Worm (Caenorhabditis elegans) whole organism, mixed stage, embryonic: ENCODE results near the gene nspg-6.

Source experiments
- bed-3 ChIP-seq: fragments of 200-800 bp; sonication (Bioruptor generic); optimal IDR thresholded peaks from 3 replicates; lab custom pipeline; 2018; ENCODE audit warnings: mild to moderate bottlenecking, missing genetic modification characterization, moderate library complexity, missing compliant biosample characterization
- blmp-1 ChIP-seq: fragments of 150-350 bp; optimal IDR thresholded peaks from 2 replicates; lab custom pipeline; 2014; ENCODE audit warnings: missing biosample characterization, missing genetic modification characterization
- ceh-39 ChIP-seq: fragments of 150-350 bp; optimal IDR thresholded peaks from 2 replicates; lab custom pipeline; 2014; ENCODE audit warnings: missing biosample characterization, missing genetic modification characterization
- ces-1 ChIP-seq: fragments of 150-350 bp; optimal IDR thresholded peaks from 2 replicates; lab custom pipeline; 2014; ENCODE audit warnings: missing biosample characterization, missing genetic modification reagents, missing genetic modification characterization
- cnd-1 ChIP-seq: fragments of 200-800 bp; sonication (Bioruptor generic); optimal IDR thresholded peaks from 2 replicates; lab custom pipeline; 2018; ENCODE audit warnings: mild to moderate bottlenecking, missing genetic modification characterization, missing compliant biosample characterization
- elt-1 ChIP-seq: sonication (generic microtip); optimal IDR thresholded peaks from 2 replicates; lab custom pipeline; 2017; ENCODE audit warnings: missing genetic modification characterization, mild to moderate bottlenecking, missing compliant biosample characterization, antibody characterized with exemption, moderate library complexity, borderline replicate concordance; ENCODE audit not compliant: insufficient read depth
- elt-3 ChIP-seq: fragments of 150-350 bp; optimal IDR thresholded peaks from 2 replicates; lab custom pipeline; 2014; ENCODE audit warnings: missing biosample characterization, missing genetic modification characterization
- flh-1 ChIP-seq: fragments of 200-800 bp; sonication (Bioruptor generic); optimal IDR thresholded peaks from 2 replicates; lab custom pipeline; 2018; ENCODE audit warnings: mild to moderate bottlenecking, missing genetic modification characterization, moderate library complexity, missing compliant biosample characterization
- ham-2 ChIP-seq: fragments of 200-800 bp; sonication (Bioruptor generic); optimal IDR thresholded peaks from 2 replicates; lab custom pipeline; 2018; ENCODE audit warnings: mild to moderate bottlenecking, missing genetic modification characterization, missing compliant biosample characterization
- hlh-1 ChIP-seq: fragments of 150-350 bp; optimal IDR thresholded peaks from 2 replicates; lab custom pipeline; 2014; ENCODE audit warnings: missing biosample characterization, missing genetic modification reagents, missing genetic modification characterization
- lin-13 ChIP-seq: fragments of 150-350 bp; optimal IDR thresholded peaks from 2 replicates; lab custom pipeline; 2014; ENCODE audit warnings: missing biosample characterization, missing genetic modification characterization
- lsy-2 ChIP-seq: fragments of 150-350 bp; optimal IDR thresholded peaks from 2 replicates; lab custom pipeline; 2014; ENCODE audit warnings: missing biosample characterization, missing genetic modification characterization
- mep-1 ChIP-seq: fragments of 150-350 bp; optimal IDR thresholded peaks from 2 replicates; lab custom pipeline; 2017; ENCODE audit warnings: missing biosample characterization, missing genetic modification reagents, missing genetic modification characterization, inconsistent platforms
- mls-2 ChIP-seq: sonication (generic microtip); optimal IDR thresholded peaks from 2 replicates; lab custom pipeline; 2016; ENCODE audit warnings: mild to moderate bottlenecking, missing genetic modification characterization, moderate library complexity, missing compliant biosample characterization
- nhr-12 ChIP-seq: fragments of 150-350 bp; optimal IDR thresholded peaks from 2 replicates; lab custom pipeline; 2014; ENCODE audit warnings: missing biosample characterization, missing genetic modification characterization
- nhr-2 ChIP-seq: fragments of 150-350 bp; optimal IDR thresholded peaks from 2 replicates; lab custom pipeline; 2014; ENCODE audit warnings: missing biosample characterization, missing genetic modification characterization
- nhr-237 ChIP-seq: fragments of 150-350 bp; optimal IDR thresholded peaks from 2 replicates; lab custom pipeline; 2014; ENCODE audit warnings: missing biosample characterization, missing genetic modification characterization
- nhr-28 ChIP-seq: fragments of 150-350 bp; optimal IDR thresholded peaks from 2 replicates; lab custom pipeline; 2014; ENCODE audit warnings: missing biosample characterization, missing genetic modification characterization
- nhr-76 ChIP-seq: sonication (generic microtip); optimal IDR thresholded peaks from 2 replicates; lab custom pipeline; 2017; ENCODE audit warnings: missing biosample characterization, missing genetic modification characterization
- pha-4 ChIP-seq: fragments of 150-350 bp; optimal IDR thresholded peaks from 2 replicates; lab custom pipeline; 2018; ENCODE audit warnings: missing biosample characterization, missing genetic modification reagents, missing genetic modification characterization
- sem-2 ChIP-seq: fragments of 200-800 bp; sonication (Bioruptor generic); optimal IDR thresholded peaks from 2 replicates; lab custom pipeline; 2018; ENCODE audit warnings: mild to moderate bottlenecking, missing genetic modification characterization, missing compliant biosample characterization
- sptf-1 ChIP-seq: sonication (generic microtip); optimal IDR thresholded peaks from 2 replicates; lab custom pipeline; 2017; ENCODE audit warnings: mild to moderate bottlenecking, missing genetic modification characterization, moderate library complexity, missing compliant biosample characterization
- tbx-8 ChIP-seq: fragments of 200-800 bp; sonication (Bioruptor generic); optimal IDR thresholded peaks from 2 replicates; lab custom pipeline; 2018; ENCODE audit warnings: mild to moderate bottlenecking, missing genetic modification characterization, moderate library complexity, missing compliant biosample characterization
- unc-120 ChIP-seq: sonication (generic microtip); optimal IDR thresholded peaks from 2 replicates; lab custom pipeline; 2017; ENCODE audit warnings: missing genetic modification characterization, missing compliant biosample characterization; ENCODE audit not compliant: poor library complexity, severe bottlenecking
- unc-39 ChIP-seq: fragments of 150-350 bp; optimal IDR thresholded peaks from 2 replicates; lab custom pipeline; 2014; ENCODE audit warnings: missing biosample characterization, missing genetic modification characterization
- unc-62 ChIP-seq: fragments of 150-350 bp; optimal IDR thresholded peaks from 2 replicates; lab custom pipeline; 2014; ENCODE audit warnings: missing biosample characterization, missing genetic modification reagents, missing genetic modification characterization
- zip-8 ChIP-seq: fragments of 150-350 bp; optimal IDR thresholded peaks from 2 replicates; lab custom pipeline; 2014; ENCODE audit warnings: missing biosample characterization, missing genetic modification characterization
- ztf-11 ChIP-seq: fragments of 150-350 bp; optimal IDR thresholded peaks from 2 replicates; lab custom pipeline; 2014; ENCODE audit warnings: missing biosample characterization, missing genetic modification characterization

nspg-6 gene

DNA sequence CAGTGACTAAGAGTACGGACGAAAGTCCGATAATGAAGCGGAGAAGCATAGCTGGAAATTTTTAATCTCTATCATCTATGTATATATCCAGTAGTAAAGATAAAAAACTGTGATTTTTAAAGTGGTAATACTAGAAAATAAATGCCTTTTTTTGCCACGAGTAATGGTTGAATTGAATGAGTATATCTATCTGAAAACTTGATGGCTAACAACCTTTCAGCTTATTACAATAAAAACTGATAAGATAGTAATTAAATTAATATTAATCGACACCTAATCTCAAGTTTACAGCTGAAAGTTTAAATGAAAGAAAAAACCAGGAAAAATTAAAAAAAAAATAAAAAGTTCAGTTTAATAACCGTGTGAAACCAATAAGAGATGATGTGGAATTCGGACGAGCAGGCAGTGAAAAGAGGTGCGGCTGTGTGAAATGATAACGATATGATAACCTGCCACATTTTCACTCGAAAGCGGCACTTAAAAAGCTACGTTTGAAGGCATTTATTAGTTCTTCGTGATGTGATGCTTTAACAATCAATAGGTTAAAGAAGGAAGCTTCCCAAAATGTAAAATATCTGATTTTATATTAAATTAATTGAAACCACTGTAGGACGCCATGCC, at the start of gene nspg-6:
TSS of gene nspg-6 (minus strand) at position 51 of the 621 bp plus-strand sequence.
- TF ChIP-seq lsy-2 (no peak), sptf-1 (no peak), zip-8 (tag; lab: Kevin White, UChicago) (no peak), lin-13 (tag; lab: Kevin White, UChicago) (no peak), nhr-2 (tag; lab: Kevin White, UChicago) (no peak), ces-1 (GFP tag; lab: Kevin White, UChicago) (no peak), mls-2 (no peak)

DNA sequence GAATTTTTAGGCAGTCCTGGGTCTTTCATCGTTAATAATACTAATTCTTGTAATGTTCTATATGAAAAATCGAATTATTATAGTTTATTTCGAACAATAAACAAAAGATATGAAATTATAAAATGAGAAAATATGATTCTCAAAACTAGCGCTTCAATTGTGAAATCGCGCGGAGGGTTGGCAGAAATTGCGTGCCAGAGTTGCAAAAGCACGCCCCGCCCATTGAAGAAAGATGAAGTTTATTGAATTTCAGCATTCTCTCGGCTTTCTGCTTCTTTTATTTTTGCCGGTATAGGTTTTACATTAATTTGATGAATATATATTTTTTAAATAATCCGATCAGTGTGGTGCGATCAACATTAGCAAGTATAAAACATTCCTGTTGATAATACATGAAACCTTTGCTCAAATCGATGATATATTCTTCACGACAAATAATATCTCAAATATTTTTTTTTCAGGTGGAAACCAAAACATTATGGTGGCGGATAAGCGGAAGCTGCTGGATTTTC, 44.3 kb upstream of the nspg-6 start, which contains the start of the genes eco-1 and hmgr-1:
TSS of gene eco-1 (minus strand) at position 59 of the 512 bp plus-strand sequence.
TSS of gene hmgr-1 (plus strand) at position 462 of the 512 bp plus-strand sequence.
- TF ChIP-seq sem-2 (GFP tag; lab: Kevin White, UChicago) (no peak), unc-120 (tag; lab: Kevin White, UChicago) (no peak), ztf-11 (tag; lab: Kevin White, UChicago) (no peak), blmp-1 (tag; lab: Kevin White, UChicago) (no peak), unc-62 (GFP tag; lab: Kevin White, UChicago) (no peak), nhr-2 (tag; lab: Kevin White, UChicago) (no peak), mep-1 (tag; lab: Kevin White, UChicago) (peak; percentile 44), cnd-1 (tag; lab: Kevin White, UChicago) (no peak), lsy-2 (peak; percentile 64), ces-1 (GFP tag; lab: Kevin White, UChicago) (peak; percentile 45), tbx-8 (no peak)
- TF ChIP-seq, all 35 proteins: peak for 3

DNA sequence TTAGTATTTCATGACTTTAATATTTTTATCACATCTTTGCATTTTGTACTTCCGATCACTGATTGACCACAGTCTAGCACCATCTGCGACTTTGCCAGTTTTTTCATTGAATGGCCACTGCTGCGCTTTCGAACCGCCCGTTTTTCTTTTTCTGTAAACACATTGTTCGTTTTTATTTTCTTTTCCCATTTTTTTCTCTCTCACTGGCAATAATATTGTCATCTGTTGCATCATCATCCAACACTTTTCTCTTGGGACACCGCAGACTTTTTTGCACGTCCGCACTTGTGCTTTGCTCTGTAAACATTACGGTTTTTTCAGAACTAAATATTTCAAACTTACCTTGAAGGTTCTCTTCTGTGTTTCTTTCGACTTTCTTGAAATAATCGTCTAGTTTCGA, 43.9 kb upstream of the nspg-6 start:
- no peak for TF ChIP-seq blmp-1 (tag; lab: Kevin White, UChicago)
- no peak for TF ChIP-seq sem-2 (GFP tag; lab: Kevin White, UChicago)
- no peak for TF ChIP-seq pha-4 (tag; lab: Kevin White, UChicago)
- TF ChIP-seq unc-39 (tag; lab: Kevin White, UChicago), result no peak
- TF ChIP-seq bed-3, result no peak
- TF ChIP-seq hlh-1 (tag; lab: Kevin White, UChicago), result no peak
- TF ChIP-seq elt-1 (tag; lab: Kevin White, UChicago), result no peak
- no peak for TF ChIP-seq lin-13 (tag; lab: Kevin White, UChicago)
- TF ChIP-seq unc-62 (GFP tag; lab: Kevin White, UChicago), result no peak
- TF ChIP-seq nhr-237 (tag; lab: Kevin White, UChicago), result no peak
- TF ChIP-seq nhr-12 (tag; lab: Kevin White, UChicago), result no peak
- no peak for TF ChIP-seq flh-1
- no peak for TF ChIP-seq lsy-2
- TF ChIP-seq elt-3 (tag; lab: Kevin White, UChicago), result no peak
- no peak for TF ChIP-seq cnd-1 (tag; lab: Kevin White, UChicago)
- no peak for TF ChIP-seq sptf-1
- TF ChIP-seq nhr-28, result no peak

DNA sequence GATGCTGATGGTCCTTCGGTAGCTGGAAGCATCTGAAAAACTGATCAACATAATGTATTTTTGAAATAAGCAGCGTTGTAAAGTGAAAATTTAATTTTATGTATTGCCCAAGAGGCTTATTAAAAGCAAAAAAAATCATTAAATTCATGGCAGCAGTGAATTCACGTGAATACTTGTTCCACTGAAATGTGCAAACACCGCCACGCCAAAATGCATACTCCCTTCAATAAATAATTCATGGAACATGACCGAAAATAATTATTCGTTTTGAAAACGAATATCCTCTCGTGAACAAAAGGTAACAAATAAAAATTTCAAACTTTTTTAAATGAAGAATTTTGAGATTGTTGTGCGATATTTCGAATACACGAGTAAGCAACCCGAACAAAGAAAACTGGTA, 42.6 kb upstream of the nspg-6 start, which contains the start of gene F08F8.10:
TSS of gene F08F8.10 (minus strand) at position 38 of the 400 bp plus-strand sequence.
- no peak for TF ChIP-seq cnd-1 (tag; lab: Kevin White, UChicago)
- TF ChIP-seq ces-1 (GFP tag; lab: Kevin White, UChicago), result peak; percentile 0
- TF ChIP-seq nhr-12 (tag; lab: Kevin White, UChicago), result no peak
- TF ChIP-seq mls-2, result no peak
- TF ChIP-seq mep-1 (tag; lab: Kevin White, UChicago), result no peak
- TF ChIP-seq, all 35 proteins: peak for 1

DNA sequence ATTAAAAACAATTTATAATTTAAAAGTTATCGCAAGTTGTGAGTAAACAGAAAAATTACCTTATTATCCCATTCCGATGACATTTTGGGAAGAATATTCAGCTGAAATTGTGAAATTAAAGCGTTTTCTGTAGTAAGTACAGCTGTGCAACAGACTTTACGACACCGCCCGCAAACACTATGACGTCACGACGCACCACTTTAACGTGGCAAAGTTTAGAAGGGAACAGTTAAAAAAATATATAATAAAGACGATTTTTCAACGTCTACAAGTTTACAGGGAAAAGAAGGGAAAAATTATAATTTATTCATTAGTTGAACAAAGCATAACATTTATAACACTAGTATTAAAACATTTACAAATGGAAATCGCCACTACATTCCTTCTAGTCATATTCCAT, 39.1 kb upstream of the nspg-6 start, which contains the start of gene F08F8.9:
TSS of gene F08F8.9 (minus strand) at position 101 of the 400 bp plus-strand sequence.
- TF ChIP-seq mls-2, result no peak
- no peak for TF ChIP-seq lin-13 (tag; lab: Kevin White, UChicago)
- TF ChIP-seq zip-8 (tag; lab: Kevin White, UChicago), result no peak
- TF ChIP-seq nhr-76, result no peak
- TF ChIP-seq ceh-39, result no peak
- TF ChIP-seq ham-2 (GFP tag; lab: Kevin White, UChicago), result no peak
- no peak for TF ChIP-seq hlh-1 (tag; lab: Kevin White, UChicago)
- no peak for TF ChIP-seq unc-120 (tag; lab: Kevin White, UChicago)
- no peak for TF ChIP-seq ztf-11 (tag; lab: Kevin White, UChicago)
- no peak for TF ChIP-seq unc-62 (GFP tag; lab: Kevin White, UChicago)
- TF ChIP-seq ces-1 (GFP tag; lab: Kevin White, UChicago), result no peak
- no peak for TF ChIP-seq nhr-12 (tag; lab: Kevin White, UChicago)
- TF ChIP-seq nhr-2 (tag; lab: Kevin White, UChicago), result no peak
- no peak for TF ChIP-seq lsy-2
